Fruit fly (Drosophila melanogaster): ENCODE measurements around the gene GAA1.

- peak; percentile 19 for TF ChIP-seq nmo (GFP tag; optimal IDR thresholded peaks at IDR 0.05)
- no peak for TF ChIP-seq Atf-2 (GFP tag; optimal IDR thresholded peaks at IDR 0.05)
- 0 out of 2 replicates have a peak, but pooled peaks have one; percentile 20 for TF ChIP-seq vvl (GFP tag; IDR thresholded peaks at IDR 0.05)
- TF ChIP-seq usp (GFP tag; optimal IDR thresholded peaks at IDR 0.05) = no peak
- TF ChIP-seq MTF-1 (GFP tag; optimal IDR thresholded peaks at IDR 0.05; ENCODE audit: borderline replicate concordance) = no peak
- TF ChIP-seq Hr78 (GFP tag; optimal IDR thresholded peaks at IDR 0.05) = no peak
- TF ChIP-seq CG7271 (tag; optimal IDR thresholded peaks at IDR 0.05) = no peak
- TF ChIP-seq chn (GFP tag; optimal IDR thresholded peaks at IDR 0.05) = no peak
- TF ChIP-seq Doc3 (GFP tag; IDR thresholded peaks at IDR 0.05; ENCODE audit: partially characterized antibody) = no peak
Observed at dm6 chrX:5894529-5895487, 21.7 kb upstream of the GAA1 start.

Data from whole organism, embryonic.